Fruit fly (Drosophila melanogaster): ENCODE data around the gene Taf13.

The Taf13 gene

dm6 chr2L:20084785-20085555 lies 8.7 kb downstream of the Taf13 start, which contains the start of gene fok (continued):
- 0 out of 2 replicates have a peak, but pooled peaks have one; percentile 33 for TF ChIP-seq Dref (GFP tag; IDR thresholded peaks at IDR 0.05)
- TF ChIP-seq Doc2 (GFP tag; IDR thresholded peaks at IDR 0.05): peak; percentile 52
- peak; percentile 87 for TF ChIP-seq ase (GFP tag; IDR thresholded peaks at IDR 0.05)
- peak; percentile 82 for TF ChIP-seq Jarid2 (GFP tag; optimal IDR thresholded peaks at IDR 0.05)
- peak; percentile 84 for TF ChIP-seq CG31224 (GFP tag; IDR thresholded peaks at IDR 0.05)
- no peak; the same call in 1 of the 2 replicates for TF ChIP-seq Gsc (GFP tag; IDR thresholded peaks at IDR 0.05)
- peak; percentile 84 for TF ChIP-seq CG4282 (GFP tag; optimal IDR thresholded peaks at IDR 0.05)
- TF ChIP-seq so (GFP tag; IDR thresholded peaks at IDR 0.05): peak; percentile 96
- peak; percentile 97 for TF ChIP-seq CG11504 (tag; optimal IDR thresholded peaks at IDR 0.05)
- peak; percentile 66 for TF ChIP-seq Bgb (GFP tag; IDR thresholded peaks at IDR 0.05; ENCODE audit: partially characterized antibody)
- peak; percentile 97 for TF ChIP-seq CG17829 (tag; optimal IDR thresholded peaks at IDR 0.05)
- TF ChIP-seq CG9727 (GFP tag; optimal IDR thresholded peaks at IDR 0.05): peak; percentile 96
- TF ChIP-seq bsh (GFP tag; optimal IDR thresholded peaks at IDR 0.05): peak; percentile 94 to 96
- TF ChIP-seq CG8388 (GFP tag; optimal IDR thresholded peaks at IDR 0.05): peak; percentile 95
- peak; percentile 79 for TF ChIP-seq ab (GFP tag; optimal IDR thresholded peaks at IDR 0.05)
- TF ChIP-seq CG9797 (GFP tag; optimal IDR thresholded peaks at IDR 0.05): peak; percentile 63
- peak; percentile 79 for TF ChIP-seq CG7928 (GFP tag; optimal IDR thresholded peaks at IDR 0.05)
- TF ChIP-seq CG17612 (GFP tag; IDR thresholded peaks at IDR 0.05): peak; percentile 87
- peak; percentile 86 for TF ChIP-seq D19B (GFP tag; optimal IDR thresholded peaks at IDR 0.05)
- peak; percentile 93 for TF ChIP-seq ara (GFP tag; IDR thresholded peaks at IDR 0.05)
- TF ChIP-seq Xrp1 (GFP tag; IDR thresholded peaks at IDR 0.05): peak; percentile 96
- peak; percentile 94 for TF ChIP-seq ranshi (GFP tag; IDR thresholded peaks at IDR 0.05)
- TF ChIP-seq odd (GFP tag; optimal IDR thresholded peaks at IDR 0.05): peak; percentile 96
- TF ChIP-seq Doc3 (GFP tag; IDR thresholded peaks at IDR 0.05; ENCODE audit: partially characterized antibody): 0 out of 3 replicates have a peak, but pooled peaks have one; percentile 31
- TF ChIP-seq gfzf (GFP tag; optimal IDR thresholded peaks at IDR 0.05): peak; percentile 6
- 0 out of 3 replicates have a peak, but pooled peaks have one; percentile 40 for TF ChIP-seq CG6791 (GFP tag; IDR thresholded peaks at IDR 0.05; ENCODE audit: partially characterized antibody)
- peak in 1 of 2 experiments; percentile 98 for TF ChIP-seq Hr78 (GFP tag; optimal IDR thresholded peaks at IDR 0.05)
- TF ChIP-seq CG10274 (GFP tag; optimal IDR thresholded peaks at IDR 0.05): peak; percentile 89
- TF ChIP-seq gsb-n (tag; optimal IDR thresholded peaks at IDR 0.05): peak; percentile 96
- TF ChIP-seq NFAT (GFP tag; IDR thresholded peaks at IDR 0.05): peak; percentile 82
- peak; percentile 94 for TF ChIP-seq zfh2 (GFP tag; optimal IDR thresholded peaks at IDR 0.05)
- TF ChIP-seq wdn (GFP tag; IDR thresholded peaks at IDR 0.05): peak; percentile 90
- TF ChIP-seq CG17328 (GFP tag; IDR thresholded peaks at IDR 0.05): peak; percentile 90
- TF ChIP-seq crp (GFP tag; optimal IDR thresholded peaks at IDR 0.05): peak in 1 of 2 experiments; percentile 67
- peak; percentile 96 for TF ChIP-seq crol (GFP tag; IDR thresholded peaks at IDR 0.05)
- TF ChIP-seq CG12219 (GFP tag; optimal IDR thresholded peaks at IDR 0.05): peak; percentile 97
- TF ChIP-seq C15 (GFP tag; IDR thresholded peaks at IDR 0.05): no peak
- peak; percentile 90 for TF ChIP-seq gsb (GFP tag; IDR thresholded peaks at IDR 0.05)
- peak; percentile 97 for TF ChIP-seq HHEX (GFP tag; optimal IDR thresholded peaks at IDR 0.05)
- TF ChIP-seq emc (GFP tag; optimal IDR thresholded peaks at IDR 0.05): peak; percentile 71
- TF ChIP-seq CG3726 (GFP tag; IDR thresholded peaks at IDR 0.05): peak; percentile 82
- peak; percentile 92 for TF ChIP-seq Six4 (GFP tag; optimal IDR thresholded peaks at IDR 0.05)
- TF ChIP-seq exex (tag; optimal IDR thresholded peaks at IDR 0.05): peak; percentile 93
- peak; percentile 91 for TF ChIP-seq pros (GFP tag; optimal IDR thresholded peaks at IDR 0.05)
- no peak for TF ChIP-seq Elba2 (GFP tag; optimal IDR thresholded peaks at IDR 0.05)
- peak; percentile 95 for TF ChIP-seq NC2β (GFP tag; optimal IDR thresholded peaks at IDR 0.05)
- peak; percentile 94 for TF ChIP-seq oc (tag; optimal IDR thresholded peaks at IDR 0.05)
- peak; percentile 97 for TF ChIP-seq Hand (GFP tag; optimal IDR thresholded peaks at IDR 0.05)
